Fruit fly (Drosophila melanogaster) whole organism, adult: ENCODE measurements around the gene Gycalpha99B.

Experiments
- CG11617 ChIP-seq: fragments of 200-800 bp; sonication (Bioruptor generic); optimal IDR thresholded peaks from 2 replicates; lab custom pipeline; 2017; ENCODE audit warnings: mild to moderate bottlenecking, missing biosample characterization, missing genetic modification reagents, missing genetic modification characterization
- CG12768 ChIP-seq: fragments of 200-800 bp; sonication (Bioruptor generic); optimal IDR thresholded peaks from 2 replicates; lab custom pipeline; 2017; ENCODE audit warnings: missing biosample characterization, missing genetic modification characterization, mild to moderate bottlenecking, moderate library complexity, missing genetic modification reagents
- CG14711 ChIP-seq: fragments of 200-800 bp; sonication (Bioruptor generic); optimal IDR thresholded peaks from 2 replicates; lab custom pipeline; 2018; ENCODE audit warnings: missing biosample characterization, mild to moderate bottlenecking, missing genetic modification characterization, moderate library complexity
- CG1620 ChIP-seq: fragments of 200-800 bp; sonication (Bioruptor generic); optimal IDR thresholded peaks from 2 replicates; lab custom pipeline; 2016; ENCODE audit warnings: missing biosample characterization, missing genetic modification characterization
- CG33017 ChIP-seq: fragments of 200-800 bp; sonication (Bioruptor generic); optimal IDR thresholded peaks from 2 replicates; lab custom pipeline; 2018; ENCODE audit warnings: missing biosample characterization, mild to moderate bottlenecking, missing genetic modification characterization, moderate library complexity
- CG5204 ChIP-seq: fragments of 200-800 bp; sonication (Bioruptor generic); optimal IDR thresholded peaks from 2 replicates; lab custom pipeline; 2016; ENCODE audit warnings: missing biosample characterization, missing genetic modification characterization
- CG7045 ChIP-seq: fragments of 200-800 bp; sonication (Bioruptor generic); optimal IDR thresholded peaks from 2 replicates; lab custom pipeline; 2017; ENCODE audit warnings: missing biosample characterization, mild to moderate bottlenecking, missing genetic modification characterization
- CG7101 ChIP-seq: fragments of 200-800 bp; sonication (Bioruptor generic); optimal IDR thresholded peaks from 2 replicates; lab custom pipeline; 2018; ENCODE audit warnings: missing biosample characterization, mild to moderate bottlenecking, missing genetic modification characterization, moderate library complexity
- Clk ChIP-seq: fragments of 200-800 bp; sonication (Bioruptor generic); optimal IDR thresholded peaks from 2 replicates; lab custom pipeline; 2017; ENCODE audit warnings: missing biosample characterization, missing genetic modification characterization
- Crg-1 ChIP-seq: fragments of 200-800 bp; sonication (Bioruptor generic); optimal IDR thresholded peaks from 2 replicates; lab custom pipeline; 2016; ENCODE audit warnings: missing biosample characterization, missing genetic modification characterization
- Hr96 ChIP-seq: fragments of 200-800 bp; sonication (Bioruptor generic); optimal IDR thresholded peaks from 2 replicates; lab custom pipeline; 2016; ENCODE audit warnings: missing biosample characterization, missing genetic modification characterization
- Mnt ChIP-seq: fragments of 200-800 bp; sonication (Bioruptor generic); optimal IDR thresholded peaks from 2 replicates; lab custom pipeline; 2016; ENCODE audit warnings: missing biosample characterization, mild to moderate bottlenecking, missing genetic modification characterization
- bab1 ChIP-seq: fragments of 200-800 bp; sonication (Bioruptor generic); optimal IDR thresholded peaks from 3 replicates; lab custom pipeline; 2019; ENCODE audit warnings: missing biosample characterization, mild to moderate bottlenecking, missing genetic modification characterization, moderate library complexity
- cic ChIP-seq: fragments of 200-800 bp; sonication (Bioruptor generic); optimal IDR thresholded peaks from 2 replicates; lab custom pipeline; 2017; ENCODE audit warnings: missing biosample characterization, mild to moderate bottlenecking, missing genetic modification characterization, moderate library complexity
- cnc ChIP-seq, 2 experiments: fragments of >200 bp; optimal IDR thresholded peaks; 2 replicates each; lab custom pipeline; 2017
- kay ChIP-seq: fragments of 200-800 bp; sonication (Bioruptor generic); peaks from one replicate; lab custom pipeline; 2016; ENCODE audit warnings: missing biosample characterization, missing genetic modification characterization, borderline replicate concordance
- ovo ChIP-seq: fragments of 200-800 bp; sonication (Bioruptor generic); optimal IDR thresholded peaks from 2 replicates; lab custom pipeline; 2016; ENCODE audit warnings: missing biosample characterization, missing genetic modification characterization
- pad ChIP-seq: fragments of 200-800 bp; sonication (Bioruptor generic); optimal IDR thresholded peaks from 3 replicates; lab custom pipeline; 2017; ENCODE audit warnings: missing biosample characterization, missing genetic modification characterization, mild to moderate bottlenecking, moderate library complexity, missing genetic modification reagents
- tj ChIP-seq: fragments of 200-800 bp; sonication (Bioruptor generic); optimal IDR thresholded peaks from 3 replicates; lab custom pipeline; 2017; ENCODE audit warnings: missing biosample characterization, mild to moderate bottlenecking, missing genetic modification characterization, moderate library complexity
- toe ChIP-seq: fragments of 200-800 bp; sonication (Bioruptor generic); optimal IDR thresholded peaks from 2 replicates; lab custom pipeline; 2016; ENCODE audit warnings: missing biosample characterization, missing genetic modification characterization

Gene Gycalpha99B

dm6 chr3R:29699220-29699619 is 16.9 kb downstream of the Gycalpha99B start:
- TF ChIP-seq Hr96 (GFP tag; lab: Kevin White, UChicago): no peak
- no peak for TF ChIP-seq CG7045
- no peak for TF ChIP-seq cnc (optimal IDR thresholded peaks at IDR 0.05; lab: Kevin White, UChicago)
- no peak for TF ChIP-seq CG33017
- no peak for TF ChIP-seq CG1620 (GFP tag; lab: Kevin White, UChicago)

- TF ChIP-seq Crg-1 (no peak), cnc (optimal IDR thresholded peaks at IDR 0.05; lab: Kevin White, UChicago) (no peak), cic (GFP tag; lab: Kevin White, UChicago) (no peak), toe (GFP tag; lab: Kevin White, UChicago) (no peak), Clk (GFP tag; lab: Kevin White, UChicago) (no peak), CG14711 (tag; lab: Kevin White, UChicago) (no peak)
These were observed 19.4 kb downstream of the Gycalpha99B start for dm6 chr3R:29701739-29702138.

- no peak for TF ChIP-seq CG5204 (GFP tag; lab: Kevin White, UChicago)
- no peak for TF ChIP-seq toe (GFP tag; lab: Kevin White, UChicago)
- TF ChIP-seq cic (GFP tag; lab: Kevin White, UChicago): no peak
- no peak for TF ChIP-seq CG7101 (tag; lab: Kevin White, UChicago)
- no peak for TF ChIP-seq CG33017
- TF ChIP-seq cnc (optimal IDR thresholded peaks at IDR 0.05; lab: Kevin White, UChicago): no peak
- no peak for TF ChIP-seq CG12768 (GFP tag; lab: Kevin White, UChicago)
- TF ChIP-seq tj: no peak
- no peak for TF ChIP-seq kay (GFP tag; lab: Kevin White, UChicago)
- TF ChIP-seq CG14711 (tag; lab: Kevin White, UChicago): no peak
- no peak for TF ChIP-seq CG11617 (GFP tag; lab: Kevin White, UChicago)
- TF ChIP-seq Mnt: no peak
- no peak for TF ChIP-seq CG7045
- TF ChIP-seq pad: no peak
These were observed 22.3 kb downstream of the Gycalpha99B start for dm6 chr3R:29704557-29704956.

- TF ChIP-seq CG7101 (tag; lab: Kevin White, UChicago): no peak
- no peak for TF ChIP-seq cic (GFP tag; lab: Kevin White, UChicago)
- TF ChIP-seq CG7045: no peak
- TF ChIP-seq cnc (optimal IDR thresholded peaks at IDR 0.05; lab: Kevin White, UChicago): no peak
- TF ChIP-seq CG11617 (GFP tag; lab: Kevin White, UChicago): no peak
- TF ChIP-seq CG33017: no peak
- TF ChIP-seq ovo: no peak
- TF ChIP-seq kay (GFP tag; lab: Kevin White, UChicago): no peak
- no peak for TF ChIP-seq Hr96 (GFP tag; lab: Kevin White, UChicago)
- no peak for TF ChIP-seq bab1 (GFP tag; lab: Kevin White, UChicago)
- TF ChIP-seq Clk (GFP tag; lab: Kevin White, UChicago): no peak
- no peak for TF ChIP-seq Crg-1
- no peak for TF ChIP-seq CG1620 (GFP tag; lab: Kevin White, UChicago)
- no peak for TF ChIP-seq pad
These were observed 23.5 kb downstream of the Gycalpha99B start for dm6 chr3R:29705789-29706303.

- no peak for TF ChIP-seq toe (GFP tag; lab: Kevin White, UChicago)
- TF ChIP-seq Crg-1: no peak
- TF ChIP-seq CG1620 (GFP tag; lab: Kevin White, UChicago): no peak
- TF ChIP-seq ovo: no peak
- no peak for TF ChIP-seq cnc (optimal IDR thresholded peaks at IDR 0.05; lab: Kevin White, UChicago)
- no peak for TF ChIP-seq pad
- TF ChIP-seq Clk (GFP tag; lab: Kevin White, UChicago): no peak
- TF ChIP-seq tj: no peak
- no peak for TF ChIP-seq CG11617 (GFP tag; lab: Kevin White, UChicago)
- no peak for TF ChIP-seq cic (GFP tag; lab: Kevin White, UChicago)
- no peak for TF ChIP-seq bab1 (GFP tag; lab: Kevin White, UChicago)
- TF ChIP-seq CG7045: no peak
- no peak for TF ChIP-seq CG7101 (tag; lab: Kevin White, UChicago)
- no peak for TF ChIP-seq CG12768 (GFP tag; lab: Kevin White, UChicago)
- TF ChIP-seq CG14711 (tag; lab: Kevin White, UChicago): no peak
These were observed 25.0 kb downstream of the Gycalpha99B start for dm6 chr3R:29707258-29707657.

dm6 chr3R:29708322-29708721 is 26.0 kb downstream of the Gycalpha99B start:
- TF ChIP-seq Crg-1: no peak

dm6 chr3R:29711434-29711833 is 29.1 kb downstream of the Gycalpha99B start:
- TF ChIP-seq Clk (GFP tag; lab: Kevin White, UChicago): no peak

- no peak for TF ChIP-seq CG5204 (GFP tag; lab: Kevin White, UChicago)
- TF ChIP-seq bab1 (GFP tag; lab: Kevin White, UChicago): no peak
- no peak for TF ChIP-seq CG14711 (tag; lab: Kevin White, UChicago)
- TF ChIP-seq cic (GFP tag; lab: Kevin White, UChicago): no peak
- no peak for TF ChIP-seq cnc (optimal IDR thresholded peaks at IDR 0.05; lab: Kevin White, UChicago)
- TF ChIP-seq pad: no peak
- TF ChIP-seq CG7045: no peak
- TF ChIP-seq CG12768 (GFP tag; lab: Kevin White, UChicago): no peak
These were observed 32.0 kb downstream of the Gycalpha99B start, which contains the start of gene Obp99d for dm6 chr3R:29714314-29714713. TSS of gene Obp99d (plus strand) at chr3R:29714505.
